Worm (Caenorhabditis elegans) whole organism, dauer: Measurements from ENCODE around the gene W03D2.9.

ENCODE experiments used
- unc-62 ChIP-seq: sonication (generic microtip); optimal IDR thresholded peaks from 2 replicates; lab custom pipeline; 2017; ENCODE audit warnings: missing biosample characterization, missing genetic modification reagents, missing genetic modification characterization

Gene W03D2.9

ce11 chrIV:4042274-4042673 is 32.2 kb downstream of the W03D2.9 start, which contains the start of gene cdc-73:
Gene cdc-73 (plus strand): TSS chrIV:4042575.
- TF ChIP-seq unc-62 (GFP tag; lab: Kevin White, UChicago): no peak

- TF ChIP-seq unc-62 (GFP tag; lab: Kevin White, UChicago): no peak
Observed at ce11 chrIV:4041006-4041405, 33.5 kb downstream of the W03D2.9 start.

ce11 chrIV:4039984-4040383 is 34.5 kb downstream of the W03D2.9 start, which contains the start of gene F35F11.2:
Gene F35F11.2 (plus strand): TSS chrIV:4040284.
- TF ChIP-seq unc-62 (GFP tag; lab: Kevin White, UChicago): no peak

DNA sequence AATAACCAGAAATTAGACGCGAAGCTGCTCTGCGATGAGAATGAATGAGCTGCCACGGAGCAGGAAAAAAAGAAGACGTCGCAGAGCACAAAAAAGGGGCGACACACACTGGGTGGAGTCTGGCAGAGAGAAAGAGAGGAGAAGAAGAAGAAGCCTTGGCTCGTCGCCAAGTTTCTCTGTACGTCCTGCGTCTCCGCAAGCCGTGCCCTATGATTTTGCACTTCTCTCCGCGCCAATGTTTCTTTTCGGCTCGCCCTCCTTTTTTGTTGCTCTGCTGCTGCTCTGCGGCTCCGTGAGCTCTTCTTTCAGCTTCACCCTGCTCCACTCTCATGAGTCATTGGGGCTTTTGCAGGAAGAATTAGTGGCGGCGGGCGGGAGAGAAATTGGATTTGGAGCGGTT is 39.6 kb downstream of the W03D2.9 start, which contains the start of gene hlh-30:
TSS of gene hlh-30 (minus strand) at position 69 of the 400 bp plus-strand sequence.
- TF ChIP-seq unc-62 (GFP tag; lab: Kevin White, UChicago): no peak

DNA sequence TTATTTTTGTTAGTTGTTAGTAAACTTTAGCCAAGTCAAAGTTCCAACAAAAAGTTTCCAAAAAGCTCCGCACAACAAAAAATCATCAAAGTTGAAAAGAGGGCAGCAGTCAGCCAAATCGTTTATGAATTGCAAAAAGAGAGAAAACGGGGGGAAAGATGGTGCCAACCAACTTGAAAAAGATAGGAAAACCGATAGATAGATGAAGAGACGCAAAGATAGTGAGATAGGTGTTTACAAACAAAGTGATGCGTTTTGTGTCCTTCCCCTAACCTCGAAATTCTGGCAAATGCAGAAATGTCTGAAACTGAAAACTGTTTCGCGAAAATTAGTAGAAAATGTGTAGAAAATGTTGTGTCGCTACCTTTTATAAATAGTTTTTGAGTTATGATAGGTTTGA is 41.0 kb downstream of the W03D2.9 start:
- no peak for TF ChIP-seq unc-62 (GFP tag; lab: Kevin White, UChicago)

- no peak for TF ChIP-seq unc-62 (GFP tag; lab: Kevin White, UChicago)
Observed at ce11 chrIV:4032350-4032749, 42.2 kb downstream of the W03D2.9 start.

DNA sequence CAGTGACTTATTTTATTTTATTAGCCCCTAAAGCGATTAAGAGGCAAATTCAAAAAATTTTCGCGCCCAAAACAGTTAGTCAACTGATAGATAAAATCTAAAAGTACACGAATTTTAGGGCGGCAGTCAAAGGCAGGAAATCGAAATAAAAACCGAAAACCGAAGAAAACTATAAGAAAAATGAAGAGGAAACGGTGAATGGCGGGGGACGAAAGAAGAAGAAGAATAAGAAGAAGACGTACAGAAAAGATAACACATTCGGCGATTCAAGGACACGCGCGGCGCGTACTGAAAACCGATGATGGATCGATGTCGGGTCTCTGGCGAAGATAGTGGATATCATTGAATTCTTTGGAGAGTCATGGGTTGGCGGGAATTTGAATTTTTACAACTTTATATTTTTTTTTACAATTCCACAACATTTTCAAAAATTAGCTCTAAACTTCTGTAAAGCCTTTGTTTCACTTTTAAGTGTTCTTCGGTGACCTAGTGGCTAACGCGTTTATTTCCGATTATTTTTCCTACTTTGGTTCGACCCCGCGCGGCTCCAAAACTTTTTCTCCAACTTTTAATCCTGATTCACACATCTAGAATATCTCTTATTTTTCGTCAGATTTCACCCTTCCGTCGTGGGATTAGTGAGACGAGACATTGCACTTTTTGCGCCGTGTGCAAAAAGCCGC is 43.5 kb downstream of the W03D2.9 start:
- no peak for TF ChIP-seq unc-62 (GFP tag; lab: Kevin White, UChicago)

ce11 chrIV:4029288-4029687 is 45.2 kb downstream of the W03D2.9 start:
- TF ChIP-seq unc-62 (GFP tag; lab: Kevin White, UChicago): no peak

- TF ChIP-seq unc-62 (GFP tag; lab: Kevin White, UChicago): no peak
Observed at ce11 chrIV:4028177-4028576, 46.3 kb downstream of the W03D2.9 start.

DNA sequence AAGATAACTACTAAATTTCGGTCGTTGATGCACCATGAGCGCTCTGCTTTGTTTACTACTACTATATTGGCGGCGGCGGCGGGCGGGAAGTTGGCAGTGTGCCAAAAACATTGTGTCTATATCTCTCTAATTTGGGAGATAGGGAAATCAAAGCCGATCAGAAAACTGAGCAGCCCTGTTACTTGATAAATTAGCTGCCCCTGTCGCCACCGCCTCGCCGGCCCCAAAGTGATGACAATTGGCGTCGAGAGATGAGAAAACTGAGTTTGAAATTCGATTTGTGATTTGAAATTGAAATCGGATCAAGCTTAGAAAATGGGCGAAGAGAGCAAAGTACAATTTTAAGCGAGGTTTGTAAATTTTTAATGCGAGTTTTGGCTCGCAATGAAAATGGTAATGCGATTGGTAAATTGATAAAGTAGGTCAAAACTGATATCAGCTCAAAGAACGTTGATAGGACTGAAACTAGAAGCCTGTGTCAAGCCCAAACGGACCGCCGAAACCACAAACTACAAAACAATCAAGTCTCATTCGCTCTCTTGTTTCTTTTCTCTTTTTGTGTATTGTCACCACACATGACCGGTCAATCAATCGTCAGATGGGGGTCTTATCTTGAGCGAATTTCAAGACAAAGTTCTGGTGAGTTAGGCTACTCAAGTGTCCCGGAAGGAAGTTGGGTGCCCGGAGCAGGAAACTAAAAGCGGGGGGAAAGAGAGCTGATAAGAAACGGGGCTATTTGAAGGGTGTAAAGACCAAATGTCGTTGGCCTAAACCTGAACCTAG is 47.2 kb downstream of the W03D2.9 start:
- TF ChIP-seq unc-62 (GFP tag; lab: Kevin White, UChicago): no peak

- TF ChIP-seq unc-62 (GFP tag; lab: Kevin White, UChicago): no peak
Observed at ce11 chrIV:4025923-4026322, 48.6 kb downstream of the W03D2.9 start.

DNA sequence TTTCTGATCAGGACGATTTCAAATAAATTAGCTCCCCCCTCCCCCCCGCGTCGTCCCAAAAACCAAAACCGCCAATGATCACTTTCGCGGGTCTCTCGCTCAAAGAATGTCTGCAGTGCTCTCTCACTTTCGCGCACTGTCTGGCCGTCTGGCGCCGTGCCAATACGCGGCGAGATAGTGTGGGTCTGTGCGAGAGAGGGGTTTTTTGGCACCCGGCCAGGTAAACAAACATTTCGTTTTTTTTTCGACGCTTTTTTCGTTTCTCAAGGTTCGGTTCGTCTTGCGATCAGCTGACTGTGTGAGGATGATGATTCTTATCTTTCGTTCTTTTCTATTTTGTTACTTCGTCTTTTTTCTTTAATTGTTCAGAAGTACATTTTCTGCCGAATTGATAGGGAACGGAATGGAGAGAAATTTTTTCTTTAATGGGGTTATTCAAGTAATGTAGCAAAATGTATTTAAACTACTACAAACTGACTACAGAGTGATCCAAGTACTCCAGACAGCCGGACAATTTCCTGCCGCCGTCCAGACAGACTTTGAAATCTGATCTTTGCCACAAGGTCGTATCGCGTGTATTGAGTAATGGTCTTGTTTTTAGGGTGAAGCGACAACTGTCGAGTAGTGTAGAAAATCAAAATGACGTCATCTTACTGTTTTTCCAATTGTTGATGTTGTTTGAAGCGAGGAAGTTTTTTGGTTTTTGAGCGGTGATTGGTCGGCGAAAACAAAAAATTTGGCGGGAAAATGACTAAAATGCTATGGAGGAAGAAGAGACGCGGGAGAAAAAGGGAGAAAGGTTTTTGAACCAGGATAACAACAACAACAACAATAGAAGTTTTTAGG is 50.1 kb downstream of the W03D2.9 start:
- no peak for TF ChIP-seq unc-62 (GFP tag; lab: Kevin White, UChicago)
